Worm (Caenorhabditis elegans) whole organism, midembryonic: ENCODE results near the gene aakg-1.

ENCODE experiments used
- cog-1 ChIP-seq: sonication (generic microtip); optimal IDR thresholded peaks from 2 replicates; lab custom pipeline; 2016; ENCODE audit warnings: missing genetic modification characterization, missing compliant biosample characterization
- flt-1 ChIP-seq: fragments of 200-800 bp; sonication (Bioruptor generic); IDR thresholded peaks from 2 replicates; pipeline ENCODE4 v1.3.6; 2022; ENCODE audit warnings: missing genetic modification characterization, missing compliant biosample characterization

- TF ChIP-seq cog-1 (tag; lab: Kevin White, UChicago) (no peak), flt-1 (no peak)
Observed at ce11 chrIII:12565791-12566190, 9.4 kb downstream of the aakg-1 start.
